Worm (Caenorhabditis elegans): ENCODE data around the gene nape-1.

nape-1 gene

DNA sequence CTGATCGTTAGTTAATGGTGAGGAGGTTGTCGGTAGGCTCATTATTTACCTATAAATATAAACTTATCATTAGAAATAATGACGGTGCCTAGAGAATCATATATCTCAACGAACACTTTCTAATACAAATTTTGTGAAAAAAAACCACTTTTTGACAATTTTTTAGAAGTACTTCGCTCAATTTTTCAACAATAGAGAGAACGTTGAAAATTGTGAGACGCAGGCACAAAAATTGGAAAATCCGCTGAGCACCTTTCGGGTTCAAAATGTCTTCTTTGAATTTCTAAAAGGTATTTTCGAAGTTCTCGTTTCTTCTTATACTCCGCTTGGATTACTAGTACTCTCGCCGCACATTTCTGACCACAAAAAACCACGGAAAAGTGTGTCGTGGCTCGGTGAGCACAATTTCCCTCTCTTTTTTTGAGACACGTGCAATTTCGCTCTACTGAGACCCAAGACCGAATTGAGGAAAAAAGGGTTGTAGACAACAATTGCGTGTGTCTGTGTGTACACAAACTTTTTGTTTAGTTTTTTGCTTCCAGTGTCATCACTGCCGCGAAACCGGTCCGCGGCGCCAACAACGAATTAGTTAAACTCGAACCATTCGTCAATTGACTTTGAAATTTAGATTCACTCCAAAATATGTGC lies at the start of gene nape-1:
TSS of gene nape-1 (minus strand) at position 51 of the 648 bp plus-strand sequence.
- TF ChIP-seq let-607 (tag; optimal IDR thresholded peaks at IDR 0.05) (peak; percentile 6 to 7), K11D2.4 (GFP tag; IDR thresholded peaks at IDR 0.05) (peak; percentile 51; the same call in 1 of the 2 replicates), lin-40 (tag; optimal IDR thresholded peaks at IDR 0.05) (peak; percentile 23), pha-4 (tag; optimal IDR thresholded peaks at IDR 0.05) (peak; percentile 91), attf-5 (GFP tag; optimal IDR thresholded peaks at IDR 0.05) (peak; percentile 65), cebp-1 (GFP tag; IDR thresholded peaks at IDR 0.05) (no peak), cebp-1 (tag; optimal IDR thresholded peaks at IDR 0.05) (peak; percentile 25), D2030.7 (GFP tag; IDR thresholded peaks at IDR 0.05) (no peak), K12H6.12 (tag; optimal IDR thresholded peaks at IDR 0.05) (peak; percentile 10), nhr-80 (tag; optimal IDR thresholded peaks at IDR 0.05) (peak; percentile 72), lin-26 (GFP tag; IDR thresholded peaks at IDR 0.05) (0 out of 2 replicates have a peak, but pooled peaks have one; percentile 22), him-1 (tag; optimal IDR thresholded peaks at IDR 0.05) (no peak), mcd-1 (GFP tag; IDR thresholded peaks at IDR 0.05) (peak; percentile 58), dox-1 (GFP tag; IDR thresholded peaks at IDR 0.05) (peak; percentile 32; the same call in 1 of the 2 replicates), sdz-38 (tag; optimal IDR thresholded peaks at IDR 0.05) (no peak), madf-6 (GFP tag; IDR thresholded peaks at IDR 0.05) (no peak)

ce11 chrIV:3783910-3784309 lies 43.2 kb upstream of the nape-1 start, which contains the start of gene glct-6:
Gene glct-6 (plus strand): TSS chrIV:3784210.
- no peak for TF ChIP-seq ceh-100 (GFP tag; IDR thresholded peaks at IDR 0.05)
- no peak for TF ChIP-seq tbx-9 (tag; optimal IDR thresholded peaks at IDR 0.05; ENCODE audit: borderline replicate concordance)
- no peak for TF ChIP-seq lin-54 (GFP tag; optimal IDR thresholded peaks at IDR 0.05)
- no peak for TF ChIP-seq F23B12.7 (tag; optimal IDR thresholded peaks at IDR 0.05; ENCODE audit: insufficient read depth)
- TF ChIP-seq ama-1 (optimal IDR thresholded peaks at IDR 0.05), result no peak
- TF ChIP-seq ama-1 (GFP tag; optimal IDR thresholded peaks at IDR 0.05), result no peak
- TF ChIP-seq ZK185.1 (tag; optimal IDR thresholded peaks at IDR 0.05; ENCODE audit: poor library complexity, severe bottlenecking), result no peak

DNA sequence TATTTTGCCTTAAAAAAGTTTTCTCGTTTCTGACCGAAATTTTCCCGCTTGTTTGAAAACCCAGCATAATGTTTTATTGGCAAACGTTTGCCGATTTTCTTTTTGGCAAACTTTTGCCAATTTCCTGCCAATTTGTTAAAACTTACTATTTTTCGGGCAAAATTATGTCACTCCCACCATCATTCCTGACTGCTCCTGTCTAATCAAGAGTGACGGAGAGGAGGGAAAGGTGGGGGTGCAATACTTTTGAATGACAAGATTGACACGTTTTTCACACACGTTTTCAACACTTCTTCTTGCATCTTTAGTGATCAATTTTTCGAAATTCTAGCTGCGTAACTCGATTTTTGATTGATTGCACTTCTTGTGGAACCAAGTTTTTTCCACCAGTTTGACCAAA lies 40.9 kb upstream of the nape-1 start:
- TF ChIP-seq hlh-12 (tag; optimal IDR thresholded peaks at IDR 0.05) (no peak), efl-1 (GFP tag; optimal IDR thresholded peaks at IDR 0.05) (no peak), rcor-1 (GFP tag; IDR thresholded peaks at IDR 0.05) (no peak), lsl-1 (GFP tag; optimal IDR thresholded peaks at IDR 0.05) (no peak), D2030.7 (GFP tag; IDR thresholded peaks at IDR 0.05) (no peak), Y53F4B.3 (GFP tag; IDR thresholded peaks at IDR 0.05) (no peak), pbrm-1 (GFP tag; IDR thresholded peaks at IDR 0.05) (no peak), bed-1 (GFP tag; IDR thresholded peaks at IDR 0.05) (no peak), fkh-3 (tag; optimal IDR thresholded peaks at IDR 0.05) (no peak), ztf-26 (tag; optimal IDR thresholded peaks at IDR 0.05) (no peak), madf-8 (GFP tag; conservative IDR thresholded peaks at IDR 0.05) (no peak), repo-1 (tag; optimal IDR thresholded peaks at IDR 0.05) (no peak)

- TF ChIP-seq let-607 (tag; optimal IDR thresholded peaks at IDR 0.05) (no peak), F49E8.2 (tag; optimal IDR thresholded peaks at IDR 0.05; ENCODE audit: insufficient read depth) (no peak), lag-1 (GFP tag; IDR thresholded peaks at IDR 0.05) (no peak), ztf-26 (tag; optimal IDR thresholded peaks at IDR 0.05) (no peak), Y56A3A.18 (GFP tag; IDR thresholded peaks at IDR 0.05) (no peak), rec-8 (tag; optimal IDR thresholded peaks at IDR 0.05) (no peak), die-1 (tag; optimal IDR thresholded peaks at IDR 0.05) (no peak), hlh-26 (GFP tag; conservative IDR thresholded peaks at IDR 0.05) (no peak), rcor-1 (GFP tag; IDR thresholded peaks at IDR 0.05) (no peak), dpl-1 (GFP tag; optimal IDR thresholded peaks at IDR 0.05) (no peak), chd-7 (tag; optimal IDR thresholded peaks at IDR 0.05) (no peak), pha-4 (tag; optimal IDR thresholded peaks at IDR 0.05) (no peak), mxl-1 (tag; optimal IDR thresholded peaks at IDR 0.05) (no peak), attf-3 (GFP tag; conservative IDR thresholded peaks at IDR 0.05) (no peak), zim-3 (tag; optimal IDR thresholded peaks at IDR 0.05) (no peak), lin-40 (tag; optimal IDR thresholded peaks at IDR 0.05) (no peak)
Observed at ce11 chrIV:3774160-3774559, 33.5 kb upstream of the nape-1 start.
